Fruit fly (Drosophila melanogaster) S2 (cell line): ENCODE results near the gene CG6067.

Experiments used
- CG8478 ChIP-seq: fragments of >200 bp; optimal IDR thresholded peaks from 2 replicates; lab custom pipeline; 2018
- CTCF ChIP-seq, 2 experiments: fragments of >200 bp; optimal IDR thresholded peaks; 2 replicates each; lab custom pipeline; 2018

dm6 chrX:5977769-5978168 lies 22.3 kb downstream of the CG6067 start:
- TF ChIP-seq CG8478 (lab: Kevin White, UChicago) (no peak), CTCF (optimal IDR thresholded peaks at IDR 0.05; lab: Kevin White, UChicago) (no peak)
